Fruit fly (Drosophila melanogaster) ovary, adult (tissue): ENCODE measurements around the gene mon2.

Source experiments
- CG17801 ChIP-seq: fragments of 200-800 bp; optimal IDR thresholded peaks from 2 replicates; lab custom pipeline; 2019; ENCODE audit warnings: missing biosample characterization, mild to moderate bottlenecking, missing genetic modification characterization, moderate library complexity; ENCODE audit not compliant: partially characterized antibody

Gene mon2

dm6 chr2L:8146994-8147661 is 23.3 kb upstream of the mon2 start, which contains the start of gene CG31606:
Gene CG31606 (plus strand): TSS chr2L:8147611.
- no peak for TF ChIP-seq CG17801 (GFP tag; lab: Kevin White, UChicago)

dm6 chr2L:8145067-8145808 is 21.4 kb upstream of the mon2 start, which contains the start of the genes CG42763 and CG43394:
Gene CG42763 (minus strand): TSS chr2L:8145107.
Gene CG43394 (plus strand): TSS chr2L:8145758.
- no peak for TF ChIP-seq CG17801 (GFP tag; lab: Kevin White, UChicago)

- TF ChIP-seq CG17801 (GFP tag; lab: Kevin White, UChicago) = no peak
Observed at dm6 chr2L:8143947-8144346, 20.1 kb upstream of the mon2 start, which contains the start of gene CG42762. Gene CG42762 (minus strand): TSS chr2L:8144047.

- no peak for TF ChIP-seq CG17801 (GFP tag; lab: Kevin White, UChicago)
Observed at dm6 chr2L:8142760-8143159, 18.9 kb upstream of the mon2 start.

- no peak for TF ChIP-seq CG17801 (GFP tag; lab: Kevin White, UChicago)
Observed at dm6 chr2L:8133772-8134386, 10.1 kb upstream of the mon2 start.

- no peak for TF ChIP-seq CG17801 (GFP tag; lab: Kevin White, UChicago)
Observed at dm6 chr2L:8130729-8131128, 6.9 kb upstream of the mon2 start.

- no peak for TF ChIP-seq CG17801 (GFP tag; lab: Kevin White, UChicago)
Observed at dm6 chr2L:8129996-8130641, 6.3 kb upstream of the mon2 start.

- no peak for TF ChIP-seq CG17801 (GFP tag; lab: Kevin White, UChicago)
Observed at dm6 chr2L:8128911-8129310, 5.1 kb upstream of the mon2 start.

- peak; percentile 71 for TF ChIP-seq CG17801 (GFP tag; lab: Kevin White, UChicago)
Observed at dm6 chr2L:8126849-8127602, 3.2 kb upstream of the mon2 start, which contains the start of the genes CG12375 and CG8668. Gene CG12375 (minus strand): TSS chr2L:8126890. Gene CG8668 (plus strand): TSS chr2L:8127001.

- no peak for TF ChIP-seq CG17801 (GFP tag; lab: Kevin White, UChicago)
Observed at dm6 chr2L:8116632-8117193, 7.1 kb downstream of the mon2 start.

- no peak for TF ChIP-seq CG17801 (GFP tag; lab: Kevin White, UChicago)
Observed at dm6 chr2L:8110549-8111438, 13.0 kb downstream of the mon2 start.

- TF ChIP-seq CG17801 (GFP tag; lab: Kevin White, UChicago) = no peak
Observed at dm6 chr2L:8104706-8105105, 19.1 kb downstream of the mon2 start.

- no peak for TF ChIP-seq CG17801 (GFP tag; lab: Kevin White, UChicago)
Observed at dm6 chr2L:8104094-8104493, 19.7 kb downstream of the mon2 start.
